In genomic region chrX:6366357-6366691, dm6 we compare ENCODE assay signal across 4 fruit fly cellular contexts.
TF ChIP-seq lines count a peak whose summit lies in the region.

No protein-coding gene starts in this region.

TF ChIP-seq in whole organism, adult, 20 proteins besides CTCF, POLR2A, EP300 and RAD21 (continued from another document):
- TF ChIP-seq bab1 (GFP tag; optimal IDR thresholded peaks at IDR 0.05; lab: Kevin White, UChicago) (peak; percentile 97), CG14711 (tag; optimal IDR thresholded peaks at IDR 0.05; lab: Kevin White, UChicago) (peak; percentile 93)

TF ChIP-seq in whole organism, embryonic, 481 proteins besides CTCF, POLR2A, EP300 and RAD21 (continued from another document and continues in another):
- TF ChIP-seq HLH3B (GFP tag; IDR thresholded peaks at IDR 0.05; lab: Robert Waterston, UW) (peak; percentile 87), amos (GFP tag; IDR thresholded peaks at IDR 0.05; lab: Robert Waterston, UW; ENCODE audit: partially characterized antibody) (no peak), lbe (GFP tag; optimal IDR thresholded peaks at IDR 0.05; lab: Kevin White, UChicago) (peak; percentile 91), CG7839 (tag; optimal IDR thresholded peaks at IDR 0.05; lab: Kevin White, UChicago) (peak; percentile 90), az2 (GFP tag; optimal IDR thresholded peaks at IDR 0.05; lab: Kevin White, UChicago) (peak; percentile 79), CG16813 (GFP tag; IDR thresholded peaks at IDR 0.05; lab: Robert Waterston, UW; ENCODE audit: partially characterized antibody) (no peak), Sox102F (GFP tag; optimal IDR thresholded peaks at IDR 0.05; lab: Kevin White, UChicago) (peak; percentile 88), stc (GFP tag; IDR thresholded peaks at IDR 0.05; lab: Robert Waterston, UW) (peak; percentile 83), CG17568 (GFP tag; optimal IDR thresholded peaks at IDR 0.05; lab: Kevin White, UChicago) (peak; percentile 63), run (tag; optimal IDR thresholded peaks at IDR 0.05; lab: Kevin White, UChicago) (peak; percentile 50), vnd (GFP tag; IDR thresholded peaks at IDR 0.05; lab: Robert Waterston, UW; ENCODE audit: partially characterized antibody) (no peak), br (optimal IDR thresholded peaks at IDR 0.05; lab: Kevin White, UChicago) (no peak), dimm (GFP tag; IDR thresholded peaks at IDR 0.05; lab: Robert Waterston, UW) (peak; percentile 47; the same call in 1 of the 2 replicates), bowl (GFP tag; IDR thresholded peaks at IDR 0.05; lab: Robert Waterston, UW) (peak; percentile 77), Oaz (GFP tag; IDR thresholded peaks at IDR 0.05; lab: Robert Waterston, UW) (peak; percentile 84), bcd (GFP tag; optimal IDR thresholded peaks at IDR 0.05; lab: Kevin White, UChicago) (peak; percentile 85), ase (GFP tag; IDR thresholded peaks at IDR 0.05; lab: Robert Waterston, UW) (peak; percentile 84), prd (optimal IDR thresholded peaks at IDR 0.05; lab: Kevin White, UChicago) (no peak), prd (GFP tag; IDR thresholded peaks at IDR 0.05; lab: Robert Waterston, UW) (peak; percentile 92), CG7745 (tag; optimal IDR thresholded peaks at IDR 0.05; lab: Kevin White, UChicago) (no peak), Pdp1 (GFP tag; optimal IDR thresholded peaks at IDR 0.05; lab: Kevin White, UChicago) (peak; percentile 68 to 87), CG8478 (optimal IDR thresholded peaks at IDR 0.05; lab: Kevin White, UChicago) (no peak), twi (tag; optimal IDR thresholded peaks at IDR 0.05; lab: Kevin White, UChicago) (peak; percentile 41), Dip2 (GFP tag; IDR thresholded peaks at IDR 0.05; lab: Robert Waterston, UW) (no peak; the same call in 1 of the 2 replicates), Bteb2 (GFP tag; optimal IDR thresholded peaks at IDR 0.05; lab: Kevin White, UChicago) (peak; percentile 84), CG14050 (GFP tag; IDR thresholded peaks at IDR 0.05; lab: Robert Waterston, UW) (peak; percentile 85), Rx (GFP tag; IDR thresholded peaks at IDR 0.05; lab: Robert Waterston, UW) (peak; percentile 85), sd (tag; optimal IDR thresholded peaks at IDR 0.05; lab: Kevin White, UChicago) (peak; percentile 78), Max (GFP tag; optimal IDR thresholded peaks at IDR 0.05; lab: Kevin White, UChicago) (peak; percentile 65), Dref (GFP tag; IDR thresholded peaks at IDR 0.05; lab: Robert Waterston, UW) (0 out of 2 replicates have a peak, but pooled peaks have one; percentile 28), CrebB (tag; optimal IDR thresholded peaks at IDR 0.05; lab: Kevin White, UChicago) (peak; percentile 72), peb (GFP tag; IDR thresholded peaks at IDR 0.05; lab: Robert Waterston, UW) (peak; percentile 41; the same call in 1 of the 2 replicates), Ets97D (GFP tag; optimal IDR thresholded peaks at IDR 0.05; lab: Kevin White, UChicago) (peak; percentile 43), gcm (GFP tag; optimal IDR thresholded peaks at IDR 0.05; lab: Kevin White, UChicago) (peak; percentile 53), CG6689 (GFP tag; IDR thresholded peaks at IDR 0.05; lab: Robert Waterston, UW) (peak; percentile 85), trem (tag; optimal IDR thresholded peaks at IDR 0.05; lab: Kevin White, UChicago) (peak; percentile 6), TFAM (GFP tag; optimal IDR thresholded peaks at IDR 0.05; lab: Kevin White, UChicago) (no peak), CG3281 (GFP tag; optimal IDR thresholded peaks at IDR 0.05; lab: Kevin White, UChicago) (peak; percentile 89), CG11085 (GFP tag; IDR thresholded peaks at IDR 0.05; lab: Robert Waterston, UW) (peak; percentile 80), Bgb (GFP tag; IDR thresholded peaks at IDR 0.05; lab: Robert Waterston, UW; ENCODE audit: partially characterized antibody) (no peak), chif (GFP tag; optimal IDR thresholded peaks at IDR 0.05; lab: Kevin White, UChicago) (peak; percentile 68 to 81), chn (GFP tag; optimal IDR thresholded peaks at IDR 0.05; lab: Kevin White, UChicago) (peak; percentile 73)

TF ChIP-seq in whole organism, prepupa, 60 proteins besides CTCF, POLR2A, EP300 and RAD21 (continued from another document):
- TF ChIP-seq Smox (GFP tag; optimal IDR thresholded peaks at IDR 0.05; lab: Kevin White, UChicago) (peak; percentile 92), CG11294 (GFP tag; IDR thresholded peaks at IDR 0.05; lab: Robert Waterston, UW) (peak; percentile 93), CG3032 (tag; optimal IDR thresholded peaks at IDR 0.05; lab: Kevin White, UChicago) (peak; percentile 78), CG6163 (GFP tag; IDR thresholded peaks at IDR 0.05; lab: Robert Waterston, UW) (peak; percentile 97), CG4318 (GFP tag; optimal IDR thresholded peaks at IDR 0.05; lab: Kevin White, UChicago) (peak; percentile 83), CG32006 (GFP tag; optimal IDR thresholded peaks at IDR 0.05; lab: Kevin White, UChicago) (peak; percentile 93), CG8632 (GFP tag; optimal IDR thresholded peaks at IDR 0.05; lab: Kevin White, UChicago) (peak; percentile 83), Ets21C (GFP tag; optimal IDR thresholded peaks at IDR 0.05; lab: Kevin White, UChicago) (peak; percentile 93), CG6854 (GFP tag; optimal IDR thresholded peaks at IDR 0.05; lab: Kevin White, UChicago) (peak; percentile 60), Hr38 (GFP tag; optimal IDR thresholded peaks at IDR 0.05; lab: Kevin White, UChicago) (peak; percentile 83), CG7368 (GFP tag; optimal IDR thresholded peaks at IDR 0.05; lab: Kevin White, UChicago) (peak; percentile 89), salr (GFP tag; optimal IDR thresholded peaks at IDR 0.05; lab: Kevin White, UChicago) (peak; percentile 63 to 77), CG11902 (GFP tag; optimal IDR thresholded peaks at IDR 0.05; lab: Kevin White, UChicago) (peak; percentile 85), acj6 (GFP tag; optimal IDR thresholded peaks at IDR 0.05; lab: Kevin White, UChicago) (peak; percentile 87), Hr4 (GFP tag; optimal IDR thresholded peaks at IDR 0.05; lab: Kevin White, UChicago) (peak; percentile 95), svp (GFP tag; lab: Kevin White, UChicago) (peak; percentile 96), OdsH (GFP tag; optimal IDR thresholded peaks at IDR 0.05; lab: Kevin White, UChicago) (peak; percentile 92), fd59A (GFP tag; optimal IDR thresholded peaks at IDR 0.05; lab: Kevin White, UChicago) (peak; percentile 60), pdm3 (GFP tag; optimal IDR thresholded peaks at IDR 0.05; lab: Kevin White, UChicago) (peak; percentile 94), Eip75B (GFP tag; optimal IDR thresholded peaks at IDR 0.05; lab: Kevin White, UChicago) (peak; percentile 88), Met (GFP tag; optimal IDR thresholded peaks at IDR 0.05; lab: Kevin White, UChicago) (peak; percentile 94), CG11762 (GFP tag; optimal IDR thresholded peaks at IDR 0.05; lab: Kevin White, UChicago; ENCODE audit: insufficient read depth) (peak; percentile 69), CG3919 (GFP tag; optimal IDR thresholded peaks at IDR 0.05; lab: Kevin White, UChicago) (peak; percentile 91), CG9139 (GFP tag; optimal IDR thresholded peaks at IDR 0.05; lab: Kevin White, UChicago) (peak; percentile 15), dac (GFP tag; optimal IDR thresholded peaks at IDR 0.05; lab: Kevin White, UChicago) (peak; percentile 87), Ets96B (tag; optimal IDR thresholded peaks at IDR 0.05; lab: Kevin White, UChicago) (peak; percentile 71), CG8119 (GFP tag; IDR thresholded peaks at IDR 0.05; lab: Robert Waterston, UW) (peak; percentile 94), Eip78C (GFP tag; lab: Kevin White, UChicago) (peak; percentile 97), fd85E (GFP tag; optimal IDR thresholded peaks at IDR 0.05; lab: Kevin White, UChicago) (peak; percentile 66), Sox15 (GFP tag; optimal IDR thresholded peaks at IDR 0.05; lab: Kevin White, UChicago) (peak; percentile 85), spab (GFP tag; optimal IDR thresholded peaks at IDR 0.05; lab: Kevin White, UChicago) (peak; percentile 62), ss (GFP tag; optimal IDR thresholded peaks at IDR 0.05; lab: Kevin White, UChicago) (peak; percentile 41 to 70), eg (GFP tag; IDR thresholded peaks at IDR 0.05; lab: Robert Waterston, UW) (peak; percentile 98), vri (GFP tag; optimal IDR thresholded peaks at IDR 0.05; lab: Kevin White, UChicago) (peak; percentile 92), CG1621 (tag; optimal IDR thresholded peaks at IDR 0.05; lab: Kevin White, UChicago) (peak; percentile 69), Sox102F (GFP tag; optimal IDR thresholded peaks at IDR 0.05; lab: Kevin White, UChicago) (peak; percentile 94), CG15336 (GFP tag; IDR thresholded peaks at IDR 0.05; lab: Robert Waterston, UW) (peak; percentile 96), net (GFP tag; optimal IDR thresholded peaks at IDR 0.05; lab: Kevin White, UChicago) (peak; percentile 89), lz (GFP tag; optimal IDR thresholded peaks at IDR 0.05; lab: Kevin White, UChicago) (peak; percentile 96), Hr39 (GFP tag; optimal IDR thresholded peaks at IDR 0.05; lab: Kevin White, UChicago) (peak; percentile 97), CG6276 (GFP tag; optimal IDR thresholded peaks at IDR 0.05; lab: Kevin White, UChicago) (peak; percentile 91)
TF ChIP-seq in whole organism, prepupa: peak in this region for 60.

TF ChIP-seq in whole organism, wandering third instar larva, 38 proteins besides CTCF, POLR2A, EP300 and RAD21 (continued from another document):
- TF ChIP-seq dsf (GFP tag; optimal IDR thresholded peaks at IDR 0.05; lab: Kevin White, UChicago; ENCODE audit: borderline replicate concordance) (peak; percentile 61), brk (GFP tag; optimal IDR thresholded peaks at IDR 0.05; lab: Kevin White, UChicago) (no peak), sv (GFP tag; optimal IDR thresholded peaks at IDR 0.05; lab: Kevin White, UChicago) (peak; percentile 53), jim (GFP tag; optimal IDR thresholded peaks at IDR 0.05; lab: Kevin White, UChicago) (peak; percentile 67), CG32264 (GFP tag; optimal IDR thresholded peaks at IDR 0.05; lab: Kevin White, UChicago) (peak; percentile 86), Mio (GFP tag; optimal IDR thresholded peaks at IDR 0.05; lab: Kevin White, UChicago) (peak; percentile 82), Abd-B (GFP tag; optimal IDR thresholded peaks at IDR 0.05; lab: Kevin White, UChicago) (no peak), CrebA (GFP tag; optimal IDR thresholded peaks at IDR 0.05; lab: Kevin White, UChicago; ENCODE audit: borderline replicate concordance) (no peak), dl (GFP tag; optimal IDR thresholded peaks at IDR 0.05; lab: Kevin White, UChicago; ENCODE audit: insufficient read depth in 1 of 2, partially characterized antibody in 2 of 2) (no peak), ey (GFP tag; optimal IDR thresholded peaks at IDR 0.05; lab: Kevin White, UChicago) (peak; percentile 95), Vsx2 (GFP tag; optimal IDR thresholded peaks at IDR 0.05; lab: Kevin White, UChicago; ENCODE audit: partially characterized antibody) (no peak)
TF ChIP-seq in whole organism, wandering third instar larva: peak in this region for 24.
